Fruit fly (Drosophila melanogaster) whole organism, embryonic: ENCODE data around the gene Cadps.

Experiments
- Ada2b ChIP-seq: fragments of 200-800 bp; sonication (Bioruptor generic); IDR thresholded peaks from 2 replicates; pipeline ENCODE4 v1.3.6; 2022; ENCODE audit warnings: missing biosample characterization, missing genetic modification characterization
- Bgb ChIP-seq: fragments of 200-800 bp; sonication (Bioruptor generic); IDR thresholded peaks from 2 replicates; pipeline ENCODE4 v1.3.6; 2022; ENCODE audit warnings: missing biosample characterization, missing genetic modification characterization; ENCODE audit not compliant: partially characterized antibody
- CG11696 ChIP-seq: fragments of 200-800 bp; sonication (Bioruptor generic); IDR thresholded peaks from 2 replicates; pipeline ENCODE4 v1.3.6; 2022; ENCODE audit warnings: missing biosample characterization, missing genetic modification characterization
- CG11723 ChIP-seq: fragments of 200-800 bp; sonication (Bioruptor generic); optimal IDR thresholded peaks from 2 replicates; lab custom pipeline; 2017; ENCODE audit warnings: missing biosample characterization, mild to moderate bottlenecking, missing genetic modification characterization
- CG12155 ChIP-seq: fragments of 200-800 bp; sonication (Bioruptor generic); optimal IDR thresholded peaks from 3 replicates; lab custom pipeline; 2016; ENCODE audit warnings: missing biosample characterization, missing genetic modification characterization
- CG12744 ChIP-seq: fragments of 200-800 bp; sonication (Bioruptor generic); optimal IDR thresholded peaks from 2 replicates; lab custom pipeline; 2016; ENCODE audit warnings: missing biosample characterization, missing genetic modification characterization
- CG14014 ChIP-seq: fragments of 200-800 bp; sonication (Bioruptor generic); IDR thresholded peaks from 2 replicates; pipeline ENCODE4 v1.3.6; 2022; ENCODE audit warnings: missing biosample characterization, missing genetic modification characterization
- CG14050 ChIP-seq: fragments of 200-800 bp; sonication (Bioruptor generic); IDR thresholded peaks from 3 replicates; pipeline ENCODE4 v1.3.6; 2022; ENCODE audit warnings: missing biosample characterization, missing genetic modification characterization
- CG14860 ChIP-seq: fragments of 200-800 bp; sonication (Bioruptor generic); IDR thresholded peaks from 3 replicates; pipeline ENCODE4 v1.3.6; 2022; ENCODE audit warnings: missing biosample characterization, missing genetic modification characterization; ENCODE audit not compliant: partially characterized antibody
- CG17612 ChIP-seq: fragments of 200-800 bp; sonication (Bioruptor generic); IDR thresholded peaks from 2 replicates; pipeline ENCODE4 v1.3.6; 2022; ENCODE audit warnings: missing biosample characterization, missing genetic modification characterization
- CG18764 ChIP-seq: fragments of 200-800 bp; sonication (Bioruptor generic); optimal IDR thresholded peaks from 3 replicates; lab custom pipeline; 2016; ENCODE audit warnings: missing biosample characterization, missing genetic modification characterization
- CG2202 ChIP-seq: fragments of 200-800 bp; sonication (Bioruptor generic); optimal IDR thresholded peaks from 2 replicates; lab custom pipeline; 2018; ENCODE audit warnings: missing biosample characterization, mild to moderate bottlenecking, missing genetic modification characterization
- CG2889 ChIP-seq: fragments of 200-800 bp; sonication (Bioruptor generic); IDR thresholded peaks from 3 replicates; pipeline ENCODE4 v1.3.6; 2022; ENCODE audit warnings: missing biosample characterization, missing genetic modification characterization
- CG3065 ChIP-seq: fragments of 200-800 bp; sonication (Bioruptor generic); optimal IDR thresholded peaks from 2 replicates; lab custom pipeline; 2016; ENCODE audit warnings: missing biosample characterization, missing genetic modification characterization
- CG3726 ChIP-seq: fragments of 200-800 bp; sonication (Bioruptor generic); IDR thresholded peaks from 3 replicates; pipeline ENCODE4, ENCODE4 v1.3.6; 2022; ENCODE audit warnings: missing biosample characterization, missing genetic modification characterization
- CG4282 ChIP-seq: fragments of 200-800 bp; sonication (Bioruptor generic); optimal IDR thresholded peaks from 2 replicates; lab custom pipeline; 2016; ENCODE audit warnings: missing biosample characterization, missing genetic modification characterization
- CG4820 ChIP-seq: fragments of 200-800 bp; sonication (Bioruptor generic); optimal IDR thresholded peaks from 3 replicates; lab custom pipeline; 2016; ENCODE audit warnings: missing biosample characterization, missing genetic modification characterization
- CG5245 ChIP-seq: fragments of 200-800 bp; sonication (Bioruptor generic); optimal IDR thresholded peaks from 3 replicates; lab custom pipeline; 2016; ENCODE audit warnings: missing biosample characterization, missing genetic modification characterization
- CG6254 ChIP-seq: fragments of 200-800 bp; sonication (Bioruptor generic); optimal IDR thresholded peaks from 3 replicates; lab custom pipeline; 2017; ENCODE audit warnings: mild to moderate bottlenecking, missing biosample characterization, missing genetic modification reagents, missing genetic modification characterization
- CG8478 ChIP-seq: fragments of >200 bp; optimal IDR thresholded peaks from 2 replicates; lab custom pipeline; 2018
- CG9817 ChIP-seq: fragments of 200-800 bp; sonication (Bioruptor generic); optimal IDR thresholded peaks from 2 replicates; lab custom pipeline; 2018; ENCODE audit warnings: missing biosample characterization, mild to moderate bottlenecking, missing genetic modification characterization, moderate library complexity
- CrebB ChIP-seq: fragments of 200-800 bp; sonication (Bioruptor generic); optimal IDR thresholded peaks from 3 replicates; lab custom pipeline; 2018; ENCODE audit warnings: missing biosample characterization, mild to moderate bottlenecking, missing genetic modification characterization
- E2f2 ChIP-seq: fragments of 200-800 bp; sonication (Bioruptor generic); IDR thresholded peaks from 2 replicates; pipeline ENCODE4 v1.3.6; 2022; ENCODE audit warnings: missing biosample characterization, missing genetic modification characterization
- Elba2 ChIP-seq: fragments of 200-800 bp; sonication (Bioruptor generic); optimal IDR thresholded peaks from 3 replicates; lab custom pipeline; 2016; ENCODE audit warnings: missing biosample characterization, missing genetic modification characterization
- Ets97D ChIP-seq: fragments of 200-800 bp; sonication (Bioruptor generic); optimal IDR thresholded peaks from 3 replicates; lab custom pipeline; 2016; ENCODE audit warnings: missing biosample characterization, missing genetic modification characterization
- Gug ChIP-seq: fragments of 200-800 bp; sonication (Bioruptor generic); IDR thresholded peaks from 4 replicates; pipeline ENCODE4 v1.3.6; 2022; ENCODE audit warnings: missing biosample characterization, missing genetic modification characterization
- HLHmδ ChIP-seq: fragments of 200-800 bp; sonication (Bioruptor generic); optimal IDR thresholded peaks from 2 replicates; lab custom pipeline; 2018; ENCODE audit warnings: missing biosample characterization, mild to moderate bottlenecking, missing genetic modification characterization, moderate library complexity
- HmgZ ChIP-seq: fragments of 200-800 bp; sonication (Bioruptor generic); optimal IDR thresholded peaks from 2 replicates; lab custom pipeline; 2018; ENCODE audit warnings: missing biosample characterization, mild to moderate bottlenecking, missing genetic modification characterization
- Hr78 ChIP-seq, 2 experiments: fragments of 200-800 bp in 1 of 2; fragments of >200 bp in 1 of 2; sonication (Bioruptor generic) in 1 of 2; optimal IDR thresholded peaks; 2 replicates each; lab custom pipeline; 2017 to 2019; ENCODE audit warnings: missing biosample characterization in 2 of 2, missing genetic modification characterization in 2 of 2, mild to moderate bottlenecking in 1 of 2, moderate library complexity in 1 of 2
- Jarid2 ChIP-seq: fragments of 200-800 bp; sonication (Bioruptor generic); optimal IDR thresholded peaks from 3 replicates; lab custom pipeline; 2017; ENCODE audit warnings: mild to moderate bottlenecking, missing biosample characterization, missing genetic modification reagents, missing genetic modification characterization
- Mad ChIP-seq: fragments of 200-800 bp; sonication (Bioruptor generic); optimal IDR thresholded peaks from 2 replicates; lab custom pipeline; 2016; ENCODE audit warnings: missing biosample characterization, missing genetic modification characterization
- Mes4 ChIP-seq: fragments of 200-800 bp; sonication (Bioruptor generic); optimal IDR thresholded peaks from 2 replicates; lab custom pipeline; 2016; ENCODE audit warnings: missing biosample characterization, missing genetic modification characterization
- NK7.1 ChIP-seq: fragments of 200-800 bp; sonication (Bioruptor generic); optimal IDR thresholded peaks from 3 replicates; lab custom pipeline; 2016; ENCODE audit warnings: missing biosample characterization, missing genetic modification characterization
- Optix ChIP-seq: fragments of 200-800 bp; sonication (Bioruptor generic); IDR thresholded peaks from 3 replicates; pipeline ENCODE4 v1.3.6; 2022; ENCODE audit warnings: missing biosample characterization, missing genetic modification characterization
- Sin3A ChIP-seq: fragments of >200 bp; optimal IDR thresholded peaks from 2 replicates; lab custom pipeline; 2018
- Spps ChIP-seq: fragments of 200-800 bp; sonication (Bioruptor generic); optimal IDR thresholded peaks from 2 replicates; lab custom pipeline; 2018; ENCODE audit warnings: missing biosample characterization, mild to moderate bottlenecking, missing genetic modification characterization
- Ssrp ChIP-seq: fragments of 200-800 bp; sonication (Bioruptor generic); optimal IDR thresholded peaks from 2 replicates; lab custom pipeline; 2018; ENCODE audit warnings: missing biosample characterization, mild to moderate bottlenecking, missing genetic modification characterization, moderate library complexity
- Vsx1 ChIP-seq: fragments of 200-800 bp; sonication (Bioruptor generic); optimal IDR thresholded peaks from 2 replicates; lab custom pipeline; 2017; ENCODE audit warnings: missing biosample characterization, mild to moderate bottlenecking, missing genetic modification characterization, missing genetic modification reagents
- crol ChIP-seq: fragments of 200-800 bp; sonication (Bioruptor generic); IDR thresholded peaks from 2 replicates; pipeline ENCODE4 v1.3.6; 2022; ENCODE audit warnings: missing biosample characterization, missing genetic modification characterization
- dmrt99B ChIP-seq: fragments of 200-800 bp; sonication (Bioruptor generic); optimal IDR thresholded peaks from 2 replicates; lab custom pipeline; 2018; ENCODE audit warnings: missing biosample characterization, mild to moderate bottlenecking, missing genetic modification characterization, moderate library complexity
- ems ChIP-seq: fragments of 200-800 bp; sonication (Bioruptor generic); optimal IDR thresholded peaks from 3 replicates; lab custom pipeline; 2016; ENCODE audit warnings: missing biosample characterization, missing genetic modification characterization
- exex ChIP-seq: fragments of 200-800 bp; sonication (Bioruptor generic); optimal IDR thresholded peaks from 4 replicates; lab custom pipeline; 2018; ENCODE audit warnings: missing biosample characterization, mild to moderate bottlenecking, missing genetic modification characterization, moderate library complexity
- grn ChIP-seq: fragments of 200-800 bp; sonication (Bioruptor generic); optimal IDR thresholded peaks from 3 replicates; lab custom pipeline; 2017; ENCODE audit warnings: missing biosample characterization, missing genetic modification characterization
- jing ChIP-seq: fragments of 200-800 bp; sonication (Bioruptor generic); optimal IDR thresholded peaks from 2 replicates; lab custom pipeline; 2018; ENCODE audit warnings: missing biosample characterization, mild to moderate bottlenecking, missing genetic modification characterization
- lab ChIP-seq: fragments of 200-800 bp; sonication (Bioruptor generic); optimal IDR thresholded peaks from 3 replicates; lab custom pipeline; 2017; ENCODE audit warnings: missing biosample characterization, missing genetic modification characterization, mild to moderate bottlenecking, moderate library complexity, missing genetic modification reagents
- lilli ChIP-seq: fragments of 200-800 bp; sonication (Bioruptor generic); optimal IDR thresholded peaks from 3 replicates; lab custom pipeline; 2016; ENCODE audit warnings: missing biosample characterization, missing genetic modification characterization
- mam ChIP-seq: fragments of 200-800 bp; sonication (Bioruptor generic); optimal IDR thresholded peaks from 3 replicates; lab custom pipeline; 2016; ENCODE audit warnings: missing biosample characterization, missing genetic modification characterization
- pb ChIP-seq: fragments of 200-800 bp; sonication (Bioruptor generic); optimal IDR thresholded peaks from 3 replicates; lab custom pipeline; 2016; ENCODE audit warnings: missing biosample characterization, missing genetic modification characterization
- peb ChIP-seq: fragments of 200-800 bp; sonication (Bioruptor generic); IDR thresholded peaks from 2 replicates; pipeline ENCODE4 v1.3.6; 2022; ENCODE audit warnings: missing biosample characterization, missing genetic modification characterization
- pnt ChIP-seq: fragments of 200-800 bp; sonication (Bioruptor generic); optimal IDR thresholded peaks from 3 replicates; lab custom pipeline; 2016; ENCODE audit warnings: missing biosample characterization, missing genetic modification characterization
- slp2 ChIP-seq: fragments of 200-800 bp; sonication (Bioruptor generic); optimal IDR thresholded peaks from 2 replicates; lab custom pipeline; 2016; ENCODE audit warnings: missing biosample characterization, missing genetic modification characterization
- tin ChIP-seq: fragments of 200-800 bp; sonication (Bioruptor generic); optimal IDR thresholded peaks from 3 replicates; lab custom pipeline; 2016; ENCODE audit warnings: missing biosample characterization, missing genetic modification characterization

Cadps gene

dm6 chr4:1218723-1219398 is 11.8 kb upstream of the Cadps start (continued):
- no peak for TF ChIP-seq mam (GFP tag; lab: Kevin White, UChicago)
- TF ChIP-seq exex (tag; lab: Kevin White, UChicago) = no peak
- no peak for TF ChIP-seq CG5245
- TF ChIP-seq Jarid2 = no peak
- TF ChIP-seq CG12744 = no peak
- no peak for TF ChIP-seq Spps
- TF ChIP-seq CG12155 (GFP tag; lab: Kevin White, UChicago) = peak; percentile 4
- no peak for TF ChIP-seq lilli
- no peak for TF ChIP-seq Ssrp (tag; lab: Kevin White, UChicago)
- no peak for TF ChIP-seq grn (GFP tag; lab: Kevin White, UChicago)
- no peak for TF ChIP-seq CG9817
- TF ChIP-seq peb (GFP tag; lab: Robert Waterston, UW) = no peak
- TF ChIP-seq NK7.1 = no peak
- TF ChIP-seq CG6254 (GFP tag; lab: Kevin White, UChicago) = no peak
- no peak for TF ChIP-seq lab (GFP tag; lab: Kevin White, UChicago)
- TF ChIP-seq ems = no peak
- no peak for TF ChIP-seq CG11696 (GFP tag; lab: Robert Waterston, UW)
- TF ChIP-seq Elba2 (GFP tag; lab: Kevin White, UChicago) = no peak
- no peak for TF ChIP-seq Hr78 (GFP tag; optimal IDR thresholded peaks at IDR 0.05; lab: Kevin White, UChicago)
- TF ChIP-seq slp2 (GFP tag; lab: Kevin White, UChicago) = no peak
- TF ChIP-seq CG2889 = no peak
- no peak for TF ChIP-seq Mes4
- no peak for TF ChIP-seq CG14014 (GFP tag; lab: Robert Waterston, UW)
- TF ChIP-seq Ada2b (GFP tag; lab: Robert Waterston, UW) = no peak
- no peak for TF ChIP-seq CG2202
- no peak for TF ChIP-seq CG3065 (GFP tag; lab: Kevin White, UChicago)
- no peak for TF ChIP-seq crol (GFP tag; lab: Robert Waterston, UW)
- TF ChIP-seq Vsx1 (GFP tag; lab: Kevin White, UChicago) = no peak
- no peak for TF ChIP-seq CrebB
- TF ChIP-seq jing (GFP tag; lab: Kevin White, UChicago) = no peak
- TF ChIP-seq HLHmδ = no peak
- no peak for TF ChIP-seq CG4820 (GFP tag; lab: Kevin White, UChicago)
- TF ChIP-seq Mad (GFP tag; lab: Kevin White, UChicago) = no peak
- TF ChIP-seq pb = no peak
- no peak for TF ChIP-seq CG8478 (lab: Kevin White, UChicago)
- TF ChIP-seq Gug (GFP tag; lab: Robert Waterston, UW) = no peak
- no peak for TF ChIP-seq Ets97D (GFP tag; lab: Kevin White, UChicago)
- TF ChIP-seq CG17612 = no peak
- no peak for TF ChIP-seq Bgb (GFP tag; lab: Robert Waterston, UW)
- no peak for TF ChIP-seq pnt (GFP tag; lab: Kevin White, UChicago)
- TF ChIP-seq dmrt99B (tag; lab: Kevin White, UChicago) = no peak
- no peak for TF ChIP-seq CG3726 (GFP tag; lab: Robert Waterston, UW)
- TF ChIP-seq CG11723 = peak; percentile 79
- no peak for TF ChIP-seq HmgZ (tag; lab: Kevin White, UChicago)
- TF ChIP-seq CG14860 (GFP tag; lab: Robert Waterston, UW) = no peak
- no peak for TF ChIP-seq Sin3A
- TF ChIP-seq tin = no peak
- TF ChIP-seq CG14050 (GFP tag; lab: Robert Waterston, UW) = no peak
- 0 out of 2 replicates have a peak, but pooled peaks have one; percentile 6 for TF ChIP-seq E2f2
- TF ChIP-seq Optix (GFP tag; lab: Robert Waterston, UW) = no peak
- TF ChIP-seq CG18764 (GFP tag; lab: Kevin White, UChicago) = peak; percentile 19
- no peak for TF ChIP-seq CG4282 (GFP tag; lab: Kevin White, UChicago)
